Worm (Caenorhabditis elegans) whole organism, early embryonic: ENCODE measurements around the gene sid-5.

Experiments
- B0310.2 ChIP-seq: sonication (generic microtip); optimal IDR thresholded peaks from 2 replicates; lab custom pipeline; 2016; ENCODE audit warnings: mild to moderate bottlenecking, missing genetic modification characterization, missing compliant biosample characterization
- F13C5.2 ChIP-seq: sonication (generic microtip); optimal IDR thresholded peaks from 2 replicates; lab custom pipeline; 2017; ENCODE audit warnings: mild to moderate bottlenecking, missing genetic modification characterization, inconsistent platforms, missing compliant biosample characterization
- aly-1 ChIP-seq: sonication (generic microtip); optimal IDR thresholded peaks from 2 replicates; lab custom pipeline; 2016; ENCODE audit warnings: missing genetic modification characterization, missing compliant biosample characterization
- ama-1 ChIP-seq: fragments of 150-350 bp; optimal IDR thresholded peaks from 2 replicates; lab custom pipeline; 2014
- ceh-13 ChIP-seq: fragments of 200-800 bp; sonication (Bioruptor generic); optimal IDR thresholded peaks from 2 replicates; lab custom pipeline; 2018; ENCODE audit warnings: mild to moderate bottlenecking, missing genetic modification characterization, missing compliant biosample characterization
- ceh-36 ChIP-seq: sonication (generic microtip); optimal IDR thresholded peaks from 2 replicates; lab custom pipeline; 2016; ENCODE audit warnings: missing genetic modification characterization, inconsistent platforms, missing compliant biosample characterization
- ets-7 ChIP-seq: sonication (generic microtip); optimal IDR thresholded peaks from 2 replicates; lab custom pipeline; 2016; ENCODE audit warnings: missing genotype, missing genetic modification characterization, missing compliant biosample characterization
- flt-1 ChIP-seq: fragments of 200-800 bp; sonication (Bioruptor generic); IDR thresholded peaks from 2 replicates; pipeline ENCODE4 v1.3.6; 2022; ENCODE audit warnings: missing genetic modification characterization, missing compliant biosample characterization
- hmbx-1 ChIP-seq: sonication (generic microtip); optimal IDR thresholded peaks from 2 replicates; lab custom pipeline; 2016; ENCODE audit warnings: mild to moderate bottlenecking, missing genetic modification characterization, missing compliant biosample characterization
- hmg-4 ChIP-seq: fragments of 200-800 bp; sonication (Bioruptor generic); optimal IDR thresholded peaks from 2 replicates; lab custom pipeline; 2018; ENCODE audit warnings: mild to moderate bottlenecking, missing genetic modification characterization, missing compliant biosample characterization
- hnd-1 ChIP-seq: sonication (generic microtip); optimal IDR thresholded peaks from 2 replicates; lab custom pipeline; 2016; ENCODE audit warnings: missing genetic modification characterization, missing compliant biosample characterization
- pes-1 ChIP-seq: fragments of 200-800 bp; sonication (Bioruptor generic); IDR thresholded peaks from 2 replicates; pipeline ENCODE4 v1.3.6; 2022; ENCODE audit warnings: missing genetic modification reagents, missing genetic modification characterization, missing compliant biosample characterization
- scrt-1 ChIP-seq: fragments of 200-800 bp; sonication (Bioruptor generic); IDR thresholded peaks from 2 replicates; pipeline ENCODE4 v1.3.6; 2022; ENCODE audit warnings: missing genetic modification characterization, missing compliant biosample characterization
- sea-1 ChIP-seq: fragments of 200-800 bp; sonication (Bioruptor generic); conservative IDR thresholded peaks from 2 replicates; pipeline ENCODE4 v1.3.6; 2022; ENCODE audit warnings: missing genetic modification characterization, missing compliant biosample characterization
- tbx-11 ChIP-seq: fragments of 200-800 bp; sonication (Bioruptor generic); IDR thresholded peaks from 2 replicates; pipeline ENCODE4 v1.3.6; 2022; ENCODE audit warnings: missing genetic modification characterization, missing compliant biosample characterization
- tbx-37 ChIP-seq: fragments of 200-800 bp; sonication (Bioruptor generic); conservative IDR thresholded peaks from 2 replicates; pipeline ENCODE4 v1.3.6; 2022; ENCODE audit warnings: missing genetic modification reagents, missing genetic modification characterization, missing compliant biosample characterization
- tra-4 ChIP-seq: sonication (generic microtip); optimal IDR thresholded peaks from 2 replicates; lab custom pipeline; 2017; ENCODE audit warnings: missing genetic modification characterization, missing compliant biosample characterization

The sid-5 gene

ce11 chrX:6904064-6904771, at the start of gene sid-5:
Gene sid-5 (plus strand): TSS chrX:6904721.
- TF ChIP-seq hmbx-1 (tag; lab: Kevin White, UChicago) (no peak), scrt-1 (GFP tag; lab: Robert Waterston, UW) (no peak), sea-1 (GFP tag; lab: Robert Waterston, UW) (no peak), ama-1 (lab: Kevin White, UChicago) (no peak), hnd-1 (tag; lab: Kevin White, UChicago) (no peak)

DNA sequence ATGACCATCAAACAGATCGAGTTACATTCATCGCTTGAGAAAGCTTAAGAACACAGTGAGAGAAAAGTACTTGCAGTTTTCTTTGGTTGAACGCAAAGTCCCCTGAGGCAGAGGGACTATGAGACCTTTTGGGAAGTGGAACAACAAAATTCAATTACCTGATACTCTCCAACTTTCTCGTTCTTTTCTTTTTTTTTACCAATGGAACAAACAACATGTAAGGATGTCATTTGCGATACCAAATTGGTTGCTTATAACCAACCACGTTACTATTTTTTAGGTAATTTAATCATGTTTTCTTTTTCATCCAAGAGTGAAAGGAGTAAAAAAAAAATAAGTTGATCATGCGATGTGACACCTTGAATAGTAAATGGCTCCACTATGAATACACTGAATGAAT, 47.7 kb upstream of the sid-5 start:
- TF ChIP-seq tra-4 (tag; lab: Kevin White, UChicago), result no peak
- no peak for TF ChIP-seq sea-1 (GFP tag; lab: Robert Waterston, UW)
- TF ChIP-seq pes-1 (GFP tag; lab: Robert Waterston, UW), result no peak
- TF ChIP-seq F13C5.2 (tag; lab: Kevin White, UChicago), result no peak
- TF ChIP-seq ets-7 (tag; lab: Kevin White, UChicago), result no peak
- TF ChIP-seq scrt-1 (GFP tag; lab: Robert Waterston, UW), result no peak
- no peak for TF ChIP-seq ama-1 (lab: Kevin White, UChicago)
- no peak for TF ChIP-seq ceh-13
- no peak for TF ChIP-seq B0310.2 (tag; lab: Kevin White, UChicago)
- TF ChIP-seq aly-1 (tag; lab: Kevin White, UChicago), result no peak
- TF ChIP-seq hmbx-1 (tag; lab: Kevin White, UChicago), result no peak
- no peak for TF ChIP-seq hmg-4 (GFP tag; lab: Kevin White, UChicago)
- no peak for TF ChIP-seq ceh-36 (tag; lab: Kevin White, UChicago)
- TF ChIP-seq flt-1 (GFP tag; lab: Robert Waterston, UW), result no peak
- no peak for TF ChIP-seq tbx-37 (GFP tag; lab: Robert Waterston, UW)
- TF ChIP-seq hnd-1 (tag; lab: Kevin White, UChicago), result no peak
- TF ChIP-seq tbx-11 (GFP tag; lab: Robert Waterston, UW), result no peak

ce11 chrX:6861564-6861963, 43.0 kb upstream of the sid-5 start:
- no peak for TF ChIP-seq flt-1 (GFP tag; lab: Robert Waterston, UW)
- no peak for TF ChIP-seq pes-1 (GFP tag; lab: Robert Waterston, UW)
- no peak for TF ChIP-seq scrt-1 (GFP tag; lab: Robert Waterston, UW)
- no peak for TF ChIP-seq hmg-4 (GFP tag; lab: Kevin White, UChicago)
- TF ChIP-seq sea-1 (GFP tag; lab: Robert Waterston, UW), result no peak
- no peak for TF ChIP-seq ets-7 (tag; lab: Kevin White, UChicago)
- TF ChIP-seq tbx-11 (GFP tag; lab: Robert Waterston, UW), result no peak
- no peak for TF ChIP-seq ceh-13
- no peak for TF ChIP-seq tbx-37 (GFP tag; lab: Robert Waterston, UW)
- no peak for TF ChIP-seq tra-4 (tag; lab: Kevin White, UChicago)
- no peak for TF ChIP-seq hmbx-1 (tag; lab: Kevin White, UChicago)
- TF ChIP-seq aly-1 (tag; lab: Kevin White, UChicago), result no peak
- no peak for TF ChIP-seq ceh-36 (tag; lab: Kevin White, UChicago)
- no peak for TF ChIP-seq B0310.2 (tag; lab: Kevin White, UChicago)
- TF ChIP-seq F13C5.2 (tag; lab: Kevin White, UChicago), result no peak

DNA sequence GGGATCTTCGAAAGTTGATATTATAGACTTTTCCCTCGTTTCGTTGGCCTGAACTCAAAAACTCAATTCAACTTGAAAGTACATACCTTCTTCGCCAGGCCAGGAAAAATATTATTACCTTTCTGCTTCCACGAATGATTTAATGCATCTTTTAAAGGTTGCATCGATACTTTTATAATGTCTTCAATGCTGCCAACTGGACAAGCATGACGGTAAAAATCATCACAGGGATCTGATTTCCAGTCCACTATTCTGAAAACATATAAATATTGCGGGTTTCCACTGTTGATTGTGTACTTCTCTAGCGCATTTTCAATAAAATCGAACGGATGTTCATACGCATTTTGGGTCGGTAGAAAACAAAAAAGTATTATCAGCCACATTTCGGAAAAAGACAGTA, 41.5 kb upstream of the sid-5 start, which contains the start of gene nep-4:
Gene nep-4 (minus strand): TSS at position 393 of the 400 bp plus-strand sequence.
- TF ChIP-seq flt-1 (GFP tag; lab: Robert Waterston, UW) (no peak), F13C5.2 (tag; lab: Kevin White, UChicago) (no peak), tbx-11 (GFP tag; lab: Robert Waterston, UW) (no peak), tbx-37 (GFP tag; lab: Robert Waterston, UW) (no peak), hmbx-1 (tag; lab: Kevin White, UChicago) (no peak), aly-1 (tag; lab: Kevin White, UChicago) (no peak), pes-1 (GFP tag; lab: Robert Waterston, UW) (no peak), B0310.2 (tag; lab: Kevin White, UChicago) (no peak), ama-1 (lab: Kevin White, UChicago) (no peak), sea-1 (GFP tag; lab: Robert Waterston, UW) (no peak), tra-4 (tag; lab: Kevin White, UChicago) (no peak), hmg-4 (GFP tag; lab: Kevin White, UChicago) (no peak), ceh-36 (tag; lab: Kevin White, UChicago) (no peak), ets-7 (tag; lab: Kevin White, UChicago) (no peak), ceh-13 (no peak), hnd-1 (tag; lab: Kevin White, UChicago) (no peak)

DNA sequence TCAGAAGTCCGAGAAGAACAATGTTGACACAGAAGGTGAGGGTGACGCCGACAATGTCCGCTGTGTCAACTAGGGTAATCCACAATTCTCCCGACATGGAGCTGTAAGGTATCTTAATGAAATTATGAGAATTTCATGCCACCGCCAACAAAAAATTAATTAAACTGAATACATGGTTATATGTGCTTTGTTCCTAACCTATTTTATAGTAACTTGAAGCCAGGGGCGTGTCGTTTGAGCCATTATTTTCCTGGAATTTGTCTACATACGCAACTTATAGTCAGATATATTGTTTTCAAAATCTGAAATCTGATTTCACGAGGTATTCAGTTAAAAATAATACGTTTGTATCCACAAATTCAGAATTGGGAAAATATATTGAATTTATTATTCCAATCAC, 38.7 kb upstream of the sid-5 start, which contains the start of gene odr-10:
Gene odr-10 (minus strand): TSS at position 101 of the 400 bp plus-strand sequence.
- TF ChIP-seq F13C5.2 (tag; lab: Kevin White, UChicago) (no peak), sea-1 (GFP tag; lab: Robert Waterston, UW) (no peak), ama-1 (lab: Kevin White, UChicago) (no peak), flt-1 (GFP tag; lab: Robert Waterston, UW) (no peak), pes-1 (GFP tag; lab: Robert Waterston, UW) (no peak), tbx-37 (GFP tag; lab: Robert Waterston, UW) (no peak), B0310.2 (tag; lab: Kevin White, UChicago) (no peak), ceh-13 (no peak), ceh-36 (tag; lab: Kevin White, UChicago) (no peak), hnd-1 (tag; lab: Kevin White, UChicago) (no peak), scrt-1 (GFP tag; lab: Robert Waterston, UW) (no peak), aly-1 (tag; lab: Kevin White, UChicago) (no peak), tra-4 (tag; lab: Kevin White, UChicago) (no peak), hmbx-1 (tag; lab: Kevin White, UChicago) (no peak), ets-7 (tag; lab: Kevin White, UChicago) (no peak), hmg-4 (GFP tag; lab: Kevin White, UChicago) (no peak), tbx-11 (GFP tag; lab: Robert Waterston, UW) (no peak)

DNA sequence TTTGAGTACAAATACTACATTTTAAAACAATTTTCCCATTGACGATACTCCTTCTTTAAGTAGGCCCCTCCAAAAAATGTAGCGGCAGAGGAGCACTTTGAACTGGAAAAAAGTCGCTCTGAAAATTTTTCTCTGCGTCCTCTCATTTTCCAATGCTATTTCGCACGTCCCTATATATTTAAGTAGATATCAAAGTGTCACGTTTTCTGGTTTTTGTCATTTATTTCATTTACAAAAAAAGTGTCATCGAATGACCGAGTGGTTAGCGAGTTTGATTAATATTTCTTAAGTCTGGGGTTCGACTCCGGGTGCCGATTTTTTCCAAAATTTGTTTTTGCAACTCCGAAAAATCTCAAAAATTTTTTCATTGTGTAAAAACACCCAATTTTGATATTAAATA, 37.6 kb upstream of the sid-5 start:
- TF ChIP-seq hmbx-1 (tag; lab: Kevin White, UChicago), result no peak
